Worm (Caenorhabditis elegans) whole organism, L1 larva: ENCODE results near the gene R05H10.3.

Experiments
- C16A3.4 ChIP-seq: fragments of 150-350 bp; optimal IDR thresholded peaks from 2 replicates; lab custom pipeline; 2014; ENCODE audit warnings: missing biosample characterization, missing genetic modification characterization
- F16B12.6 ChIP-seq: fragments of 150-350 bp; optimal IDR thresholded peaks from 2 replicates; lab custom pipeline; 2014; ENCODE audit warnings: missing biosample characterization, missing genetic modification characterization
- Y116A8C.19 ChIP-seq: sonication (generic microtip); optimal IDR thresholded peaks from 2 replicates; lab custom pipeline; 2016; ENCODE audit warnings: missing compliant biosample characterization, missing genetic modification characterization, borderline replicate concordance
- aha-1 ChIP-seq: fragments of 150-350 bp; optimal IDR thresholded peaks from 2 replicates; lab custom pipeline; 2014; ENCODE audit warnings: missing biosample characterization, missing genetic modification characterization
- alr-1 ChIP-seq: fragments of 200-800 bp; sonication (Bioruptor generic); optimal IDR thresholded peaks from 2 replicates; lab custom pipeline; 2018; ENCODE audit warnings: borderline replicate concordance, mild to moderate bottlenecking, missing genetic modification characterization, missing compliant biosample characterization
- aly-2 ChIP-seq: fragments of 150-350 bp; optimal IDR thresholded peaks from 2 replicates; lab custom pipeline; 2014; ENCODE audit warnings: missing biosample characterization, missing genetic modification characterization
- ama-1 ChIP-seq: fragments of 150-350 bp; optimal IDR thresholded peaks from 2 replicates; lab custom pipeline; 2014
- blmp-1 ChIP-seq: fragments of 150-350 bp; optimal IDR thresholded peaks from 2 replicates; lab custom pipeline; 2014; ENCODE audit warnings: missing biosample characterization, missing genetic modification characterization
- ceh-63 ChIP-seq: fragments of 200-800 bp; sonication (Bioruptor generic); optimal IDR thresholded peaks from 2 replicates; lab custom pipeline; 2018; ENCODE audit warnings: mild to moderate bottlenecking, missing genetic modification characterization, missing compliant biosample characterization
- efl-1 ChIP-seq, 4 experiments: fragments of 150-350 bp; optimal IDR thresholded peaks in 3 of 4; peaks in 1 of 4; 1 replicate in 1 of 4; 2 replicates in 3 of 4; lab custom pipeline; 2014; ENCODE audit warnings: missing biosample characterization in 2 of 4, missing genetic modification characterization in 2 of 4, missing genetic modification reagents in 2 of 4
- egl-13 ChIP-seq: sonication (generic microtip); optimal IDR thresholded peaks from 2 replicates; lab custom pipeline; 2016; ENCODE audit warnings: missing genotype, missing genetic modification reagents, missing genetic modification characterization, missing compliant biosample characterization
- elt-2 ChIP-seq: sonication (generic microtip); optimal IDR thresholded peaks from 2 replicates; lab custom pipeline; 2016; ENCODE audit warnings: missing genetic modification characterization, mild to moderate bottlenecking, inconsistent platforms, missing compliant biosample characterization, missing genetic modification reagents
- grh-1 ChIP-seq: fragments of 200-800 bp; sonication (Bioruptor generic); IDR thresholded peaks from 2 replicates; pipeline ENCODE4 v1.3.6; 2022; ENCODE audit warnings: missing genetic modification reagents, missing genetic modification characterization, missing compliant biosample characterization
- hlh-4 ChIP-seq: sonication (generic microtip); optimal IDR thresholded peaks from 2 replicates; lab custom pipeline; 2016; ENCODE audit warnings: mild to moderate bottlenecking, missing genetic modification characterization, missing compliant biosample characterization
- irx-1 ChIP-seq: sonication (generic microtip); optimal IDR thresholded peaks from 2 replicates; lab custom pipeline; 2016; ENCODE audit warnings: missing genetic modification characterization, missing compliant biosample characterization
- isw-1 ChIP-seq: fragments of 200-800 bp; sonication (Bioruptor generic); IDR thresholded peaks from 2 replicates; pipeline ENCODE4 v1.3.6; 2022; ENCODE audit warnings: missing genetic modification characterization, missing compliant biosample characterization
- lin-13 ChIP-seq: fragments of 150-350 bp; optimal IDR thresholded peaks from 2 replicates; lab custom pipeline; 2014; ENCODE audit warnings: missing biosample characterization, missing genetic modification reagents, missing genetic modification characterization
- lin-14 ChIP-seq: fragments of 200-800 bp; sonication (Bioruptor generic); optimal IDR thresholded peaks from 2 replicates; lab custom pipeline; 2018; ENCODE audit warnings: mild to moderate bottlenecking, missing genetic modification characterization, moderate library complexity, missing compliant biosample characterization
- lin-39 ChIP-seq: fragments of 150-350 bp; optimal IDR thresholded peaks from 2 replicates; lab custom pipeline; 2014; ENCODE audit warnings: missing biosample characterization, missing genetic modification reagents, missing genetic modification characterization
- mdl-1 ChIP-seq, 2 experiments: fragments of 150-350 bp; optimal IDR thresholded peaks; 2 replicates each; lab custom pipeline; 2014 to 2017; ENCODE audit warnings: missing biosample characterization in 2 of 2, missing genetic modification characterization in 2 of 2, inconsistent platforms in 1 of 2
- mef-2 ChIP-seq: fragments of 150-350 bp; optimal IDR thresholded peaks from 2 replicates; lab custom pipeline; 2014; ENCODE audit warnings: missing biosample characterization, missing genetic modification characterization
- mep-1 ChIP-seq: fragments of 150-350 bp; optimal IDR thresholded peaks from 2 replicates; lab custom pipeline; 2014; ENCODE audit warnings: missing biosample characterization, missing genetic modification characterization
- nhr-11 ChIP-seq: fragments of 150-350 bp; optimal IDR thresholded peaks from 2 replicates; lab custom pipeline; 2014; ENCODE audit warnings: missing biosample characterization, missing genetic modification characterization
- nhr-12 ChIP-seq: sonication (generic microtip); optimal IDR thresholded peaks from 2 replicates; lab custom pipeline; 2017; ENCODE audit warnings: missing biosample characterization, missing genetic modification characterization
- nhr-19 ChIP-seq: fragments of 200-800 bp; sonication (Bioruptor generic); conservative IDR thresholded peaks from 2 replicates; pipeline ENCODE4 v1.3.6; 2022; ENCODE audit warnings: missing genetic modification characterization, missing compliant biosample characterization
- nhr-237 ChIP-seq: fragments of 150-350 bp; optimal IDR thresholded peaks from 2 replicates; lab custom pipeline; 2014; ENCODE audit warnings: missing biosample characterization, missing genetic modification characterization
- nhr-28 ChIP-seq: fragments of 150-350 bp; optimal IDR thresholded peaks from 2 replicates; lab custom pipeline; 2014; ENCODE audit warnings: missing biosample characterization, missing genetic modification characterization
- nhr-47 ChIP-seq: sonication (generic microtip); optimal IDR thresholded peaks from 2 replicates; lab custom pipeline; 2016; ENCODE audit warnings: mild to moderate bottlenecking, missing genetic modification characterization, moderate library complexity, missing compliant biosample characterization
- nhr-77 ChIP-seq: fragments of 150-350 bp; optimal IDR thresholded peaks from 2 replicates; lab custom pipeline; 2014; ENCODE audit warnings: missing biosample characterization, missing genetic modification characterization
- nhr-84 ChIP-seq: sonication (generic microtip); optimal IDR thresholded peaks from 2 replicates; lab custom pipeline; 2017; ENCODE audit warnings: missing biosample characterization, missing genetic modification characterization
- nhr-85 ChIP-seq: sonication (generic microtip); peaks from one replicate; lab custom pipeline; 2016; ENCODE audit warnings: missing genetic modification characterization, inconsistent platforms, missing compliant biosample characterization
- nhr-90 ChIP-seq: sonication (generic microtip); optimal IDR thresholded peaks from 2 replicates; lab custom pipeline; 2016; ENCODE audit warnings: mild to moderate bottlenecking, missing genetic modification characterization, missing compliant biosample characterization; ENCODE audit not compliant: poor library complexity
- pax-3 ChIP-seq: fragments of 200-800 bp; sonication (Bioruptor generic); optimal IDR thresholded peaks from 2 replicates; lab custom pipeline; 2018; ENCODE audit warnings: mild to moderate bottlenecking, missing genetic modification characterization, moderate library complexity, missing compliant biosample characterization
- rnt-1 ChIP-seq: sonication (generic microtip); optimal IDR thresholded peaks from 2 replicates; lab custom pipeline; 2016; ENCODE audit warnings: mild to moderate bottlenecking, missing genetic modification characterization, moderate library complexity, missing compliant biosample characterization
- snpc-4 ChIP-seq: fragments of 150-350 bp; optimal IDR thresholded peaks from 2 replicates; lab custom pipeline; 2014; ENCODE audit warnings: missing biosample characterization, missing genetic modification characterization
- sox-4 ChIP-seq: sonication (generic microtip); optimal IDR thresholded peaks from 2 replicates; lab custom pipeline; 2016; ENCODE audit warnings: missing genetic modification characterization, missing compliant biosample characterization
- sup-37 ChIP-seq: fragments of 200-800 bp; sonication (Bioruptor generic); optimal IDR thresholded peaks from 2 replicates; lab custom pipeline; 2018; ENCODE audit warnings: mild to moderate bottlenecking, missing genetic modification characterization, missing compliant biosample characterization
- tbx-2 ChIP-seq: sonication (generic microtip); optimal IDR thresholded peaks from 2 replicates; lab custom pipeline; 2016; ENCODE audit warnings: missing genetic modification characterization, missing compliant biosample characterization
- tlp-1 ChIP-seq: fragments of 150-350 bp; optimal IDR thresholded peaks from 2 replicates; lab custom pipeline; 2014; ENCODE audit warnings: missing biosample characterization, missing genetic modification characterization
- unc-130 ChIP-seq: fragments of 150-350 bp; optimal IDR thresholded peaks from 2 replicates; lab custom pipeline; 2017; ENCODE audit warnings: missing biosample characterization, missing genetic modification characterization, inconsistent platforms
- unc-62 ChIP-seq: fragments of 150-350 bp; optimal IDR thresholded peaks from 2 replicates; lab custom pipeline; 2014; ENCODE audit warnings: missing biosample characterization, missing genetic modification reagents, missing genetic modification characterization
- unc-98 ChIP-seq: fragments of 200-800 bp; sonication (Bioruptor generic); IDR thresholded peaks from 2 replicates; pipeline ENCODE4 v1.3.6; 2022; ENCODE audit warnings: missing genetic modification characterization, missing compliant biosample characterization
- zag-1 ChIP-seq: fragments of 150-350 bp; optimal IDR thresholded peaks from 2 replicates; lab custom pipeline; 2014; ENCODE audit warnings: missing biosample characterization, missing genetic modification characterization
- ztf-4 ChIP-seq: fragments of 150-350 bp; optimal IDR thresholded peaks from 2 replicates; lab custom pipeline; 2014; ENCODE audit warnings: missing biosample characterization, missing genetic modification characterization

R05H10.3 gene

DNA sequence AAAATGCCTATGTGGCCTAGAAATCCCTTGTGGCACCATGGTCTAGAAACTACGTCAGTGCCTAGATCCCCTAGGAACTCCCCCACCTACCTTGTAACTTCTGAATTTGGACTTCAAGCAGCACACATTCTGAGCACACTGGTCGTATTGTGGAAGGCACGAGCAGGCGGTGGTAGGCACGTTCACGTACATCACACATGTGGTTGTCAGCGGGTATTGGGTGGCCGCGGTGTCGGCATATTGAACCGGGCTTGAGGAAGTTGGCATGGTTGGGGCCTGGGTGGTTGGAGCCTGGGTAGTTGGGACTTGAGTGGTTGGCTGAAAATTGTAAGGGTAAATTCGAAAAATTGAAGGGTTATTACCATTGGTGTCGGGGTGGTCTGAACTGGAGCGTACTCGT, 38.0 kb downstream of the R05H10.3 start:
- TF ChIP-seq efl-1 (optimal IDR thresholded peaks at IDR 0.05; lab: Kevin White, UChicago) (no peak), efl-1 (GFP tag; optimal IDR thresholded peaks at IDR 0.05 in 1 of 2; lab: Kevin White, UChicago) (peak in 1 of 2 experiments; percentile 29), lin-39 (tag; lab: Kevin White, UChicago) (no peak), ama-1 (no peak), isw-1 (GFP tag; lab: Robert Waterston, UW) (no peak)

DNA sequence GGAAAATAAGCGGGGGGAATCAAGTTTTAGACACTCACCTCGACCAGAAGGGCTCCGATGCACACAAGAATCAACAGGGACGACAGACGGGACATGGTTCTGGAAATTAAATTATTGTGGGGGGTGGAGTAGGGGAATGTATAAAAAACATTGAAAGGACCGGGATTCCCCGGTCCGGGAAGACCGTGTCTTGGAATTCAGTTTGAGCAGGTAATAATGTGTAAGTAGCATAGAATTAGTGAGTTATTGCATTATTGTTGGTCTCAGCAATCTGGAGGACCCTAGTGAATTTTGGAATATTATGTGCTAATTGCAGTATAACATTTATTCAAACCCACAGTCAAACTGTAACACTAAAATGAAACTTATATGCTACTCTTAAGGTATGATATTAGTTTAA, 40.6 kb downstream of the R05H10.3 start, which contains the start of gene R03C1.1:
TSS of gene R03C1.1 (minus strand) at position 101 of the 400 bp plus-strand sequence.
- TF ChIP-seq ztf-4 (tag; lab: Kevin White, UChicago): no peak
- TF ChIP-seq, all 84 proteins: peak for 0

DNA sequence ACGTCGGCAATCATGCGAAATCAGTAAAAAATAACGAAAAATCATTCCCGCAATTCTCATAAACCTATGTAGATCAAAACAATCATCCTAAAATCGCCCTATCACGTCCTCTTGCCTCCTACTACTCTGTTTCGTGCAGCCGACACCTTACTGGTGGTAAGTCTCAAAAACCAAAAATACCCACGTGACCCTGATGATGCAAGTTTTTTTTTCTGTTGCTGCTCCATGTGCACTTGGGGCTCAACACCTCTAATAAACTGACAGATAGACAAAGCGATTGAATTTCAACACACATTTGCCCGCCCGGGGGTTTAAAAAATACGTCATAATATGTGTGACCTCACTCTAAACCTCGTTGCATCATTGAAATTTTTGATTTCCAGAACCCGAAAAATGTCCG, 47.1 kb downstream of the R05H10.3 start:
- TF ChIP-seq mdl-1 (tag; optimal IDR thresholded peaks at IDR 0.05; lab: Kevin White, UChicago) (peak in 1 of 2 experiments; percentile 75), rnt-1 (no peak), nhr-19 (no peak; the same call in 1 of the 2 replicates), F16B12.6 (no peak), lin-13 (GFP tag; lab: Kevin White, UChicago) (peak; percentile 12), aly-2 (no peak), tlp-1 (tag; lab: Kevin White, UChicago) (no peak), sox-4 (tag; lab: Kevin White, UChicago) (no peak), nhr-12 (no peak), lin-14 (peak; percentile 34), efl-1 (optimal IDR thresholded peaks at IDR 0.05; lab: Kevin White, UChicago) (no peak), efl-1 (GFP tag; optimal IDR thresholded peaks at IDR 0.05 in 1 of 2; lab: Kevin White, UChicago) (peak in 1 of 2 experiments; percentile 89), unc-62 (no peak), snpc-4 (tag; lab: Kevin White, UChicago) (peak; percentile 90), unc-98 (GFP tag; lab: Robert Waterston, UW) (no peak)
- TF ChIP-seq, all 84 proteins: peak for 5

DNA sequence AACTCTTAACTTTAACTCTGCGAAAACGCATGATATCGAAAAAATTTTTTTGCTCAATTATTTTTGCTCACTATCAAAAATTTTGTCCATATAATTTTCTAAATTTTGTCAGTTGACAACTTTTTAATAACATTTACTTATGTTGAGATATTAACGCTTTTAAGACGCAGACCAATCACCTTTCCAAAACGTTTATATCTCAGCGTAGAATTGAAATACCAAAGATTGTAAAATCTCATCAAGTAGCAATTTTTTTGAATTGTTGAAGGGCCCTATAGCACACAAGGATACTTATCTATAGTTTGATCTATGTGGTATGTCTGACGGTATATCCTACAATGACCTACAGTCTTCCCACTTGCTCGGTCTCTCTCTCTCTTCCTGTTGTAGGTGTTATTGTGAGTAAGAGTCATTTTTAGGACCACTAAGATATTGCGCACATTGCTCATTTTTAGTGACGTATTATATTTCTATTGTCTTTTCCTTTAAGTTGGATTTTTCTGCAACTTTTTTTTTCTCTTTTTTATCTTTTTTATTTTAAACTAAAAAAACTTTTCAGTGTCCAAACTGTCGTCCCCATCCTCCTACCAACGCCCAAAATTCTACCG, 49.5 kb downstream of the R05H10.3 start, which contains the start of gene pde-3:
TSS of gene pde-3 (plus strand) at position 558 of the 608 bp plus-strand sequence.
- no peak for TF ChIP-seq efl-1 (optimal IDR thresholded peaks at IDR 0.05; lab: Kevin White, UChicago)
- TF ChIP-seq efl-1 (GFP tag; optimal IDR thresholded peaks at IDR 0.05 in 1 of 2; lab: Kevin White, UChicago): peak in 1 of 2 experiments; percentile 65
- TF ChIP-seq nhr-85 (tag; lab: Kevin White, UChicago): peak; percentile 25
- no peak for TF ChIP-seq nhr-237 (tag; lab: Kevin White, UChicago)

DNA sequence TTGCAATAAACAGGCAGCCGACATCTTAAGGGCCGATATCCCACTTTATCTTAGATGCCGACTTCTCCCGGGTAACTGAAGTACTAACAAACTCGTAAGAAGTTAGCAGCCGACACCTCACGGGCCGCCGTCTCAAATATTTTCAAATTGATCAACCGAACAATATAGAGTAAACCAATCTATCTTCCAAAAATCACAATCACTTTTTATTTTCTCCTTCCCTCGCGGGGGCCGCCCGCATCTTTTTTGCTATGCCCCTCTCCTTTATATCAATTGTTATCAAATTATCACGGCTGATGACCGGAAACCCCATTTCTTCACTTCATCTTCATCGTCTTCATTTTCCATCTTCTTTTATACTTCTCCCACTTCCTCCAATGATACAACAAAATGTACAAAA, 59.0 kb downstream of the R05H10.3 start:
- TF ChIP-seq alr-1 (no peak), mef-2 (tag; lab: Kevin White, UChicago) (no peak), grh-1 (GFP tag; lab: Robert Waterston, UW) (no peak), ama-1 (no peak), nhr-11 (tag; lab: Kevin White, UChicago) (no peak), C16A3.4 (no peak), nhr-90 (tag; lab: Kevin White, UChicago) (peak; percentile 44), lin-39 (tag; lab: Kevin White, UChicago) (no peak), F16B12.6 (no peak), tlp-1 (tag; lab: Kevin White, UChicago) (no peak), unc-130 (tag; lab: Kevin White, UChicago) (no peak), blmp-1 (tag; lab: Kevin White, UChicago) (peak; percentile 79), zag-1 (tag; lab: Kevin White, UChicago) (no peak), sup-37 (GFP tag; lab: Kevin White, UChicago) (no peak), irx-1 (no peak), mep-1 (tag; lab: Kevin White, UChicago) (no peak), nhr-47 (tag; lab: Kevin White, UChicago) (peak; percentile 6), Y116A8C.19 (tag; lab: Kevin White, UChicago) (no peak), snpc-4 (tag; lab: Kevin White, UChicago) (peak; percentile 79), ceh-63 (no peak), aha-1 (tag; lab: Kevin White, UChicago) (no peak), nhr-19 (no peak), tbx-2 (tag; lab: Kevin White, UChicago) (peak; percentile 55), pax-3 (no peak), hlh-4 (tag; lab: Kevin White, UChicago) (no peak), nhr-28 (tag; lab: Kevin White, UChicago) (no peak), elt-2 (tag; lab: Kevin White, UChicago) (no peak), nhr-84 (no peak), egl-13 (tag; lab: Kevin White, UChicago) (no peak), nhr-77 (no peak)
